Fruit fly (Drosophila melanogaster) whole organism, embryonic: ENCODE data around the gene CG31798.

Experiments
- CG10321 ChIP-seq: fragments of 200-800 bp; sonication (Bioruptor generic); IDR thresholded peaks from 2 replicates; pipeline ENCODE4 v1.3.6; 2022; ENCODE audit warnings: missing biosample characterization, missing genetic modification characterization
- CG10565 ChIP-seq: fragments of 200-800 bp; sonication (Bioruptor generic); optimal IDR thresholded peaks from 3 replicates; lab custom pipeline; 2016; ENCODE audit warnings: missing biosample characterization, mild to moderate bottlenecking, missing genetic modification characterization
- CG10654 ChIP-seq: fragments of 200-800 bp; sonication (Bioruptor generic); optimal IDR thresholded peaks from 2 replicates; lab custom pipeline; 2016; ENCODE audit warnings: missing biosample characterization, missing genetic modification characterization
- CG11085 ChIP-seq: fragments of 200-800 bp; sonication (Bioruptor generic); IDR thresholded peaks from 2 replicates; pipeline ENCODE4 v1.3.6; 2022; ENCODE audit warnings: missing biosample characterization, missing genetic modification characterization
- CG13123 ChIP-seq: fragments of 200-800 bp; sonication (Bioruptor generic); optimal IDR thresholded peaks from 2 replicates; lab custom pipeline; 2016; ENCODE audit warnings: missing biosample characterization, missing genetic modification characterization
- CG13287 ChIP-seq: fragments of 200-800 bp; sonication (Bioruptor generic); IDR thresholded peaks from 2 replicates; pipeline ENCODE4 v1.3.6; 2022; ENCODE audit warnings: missing biosample characterization, missing genetic modification characterization; ENCODE audit not compliant: partially characterized antibody
- CG13894 ChIP-seq: fragments of 200-800 bp; sonication (Bioruptor generic); optimal IDR thresholded peaks from 3 replicates; lab custom pipeline; 2018; ENCODE audit warnings: missing biosample characterization, mild to moderate bottlenecking, missing genetic modification characterization, moderate library complexity
- CG1529 ChIP-seq: fragments of 200-800 bp; sonication (Bioruptor generic); optimal IDR thresholded peaks from 3 replicates; lab custom pipeline; 2018; ENCODE audit warnings: missing biosample characterization, missing genetic modification characterization
- CG15514 ChIP-seq: fragments of 200-800 bp; sonication (Bioruptor generic); optimal IDR thresholded peaks from 3 replicates; lab custom pipeline; 2017; ENCODE audit warnings: missing biosample characterization, missing genetic modification characterization, mild to moderate bottlenecking, moderate library complexity, missing genetic modification reagents
- CG15696 ChIP-seq: fragments of 200-800 bp; sonication (Bioruptor generic); optimal IDR thresholded peaks from 2 replicates; lab custom pipeline; 2019; ENCODE audit warnings: missing biosample characterization, mild to moderate bottlenecking, missing genetic modification characterization, moderate library complexity
- CG16779 ChIP-seq: fragments of 200-800 bp; sonication (Bioruptor generic); IDR thresholded peaks from 2 replicates; pipeline ENCODE4 v1.3.6; 2022; ENCODE audit warnings: missing biosample characterization, missing genetic modification characterization
- CG16813 ChIP-seq: fragments of 200-800 bp; sonication (Bioruptor generic); IDR thresholded peaks from 3 replicates; pipeline ENCODE4 v1.3.6; 2022; ENCODE audit warnings: missing biosample characterization, missing genetic modification characterization; ENCODE audit not compliant: partially characterized antibody
- CG17568 ChIP-seq: fragments of 200-800 bp; sonication (Bioruptor generic); optimal IDR thresholded peaks from 2 replicates; lab custom pipeline; 2018; ENCODE audit warnings: missing biosample characterization, mild to moderate bottlenecking, missing genetic modification characterization, moderate library complexity
- CG2116 ChIP-seq: fragments of 200-800 bp; sonication (Bioruptor generic); optimal IDR thresholded peaks from 3 replicates; lab custom pipeline; 2018; ENCODE audit warnings: missing biosample characterization, mild to moderate bottlenecking, missing genetic modification characterization
- CG2199 ChIP-seq: fragments of 200-800 bp; sonication (Bioruptor generic); IDR thresholded peaks from 3 replicates; pipeline ENCODE4 v1.3.6; 2022; ENCODE audit warnings: missing biosample characterization, missing genetic modification characterization
- CG2678 ChIP-seq: fragments of 200-800 bp; sonication (Bioruptor generic); optimal IDR thresholded peaks from 3 replicates; lab custom pipeline; 2019; ENCODE audit warnings: missing biosample characterization, mild to moderate bottlenecking, missing genetic modification characterization, moderate library complexity
- CG2875 ChIP-seq: fragments of 200-800 bp; sonication (Bioruptor generic); optimal IDR thresholded peaks from 2 replicates; lab custom pipeline; 2017; ENCODE audit warnings: missing biosample characterization, mild to moderate bottlenecking, missing genetic modification characterization, missing genetic modification reagents
- CG3163 ChIP-seq: fragments of 200-800 bp; sonication (Bioruptor generic); optimal IDR thresholded peaks from 3 replicates; lab custom pipeline; 2016; ENCODE audit warnings: missing biosample characterization, missing genetic modification characterization
- CG6654 ChIP-seq: fragments of 200-800 bp; sonication (Bioruptor generic); optimal IDR thresholded peaks from 2 replicates; lab custom pipeline; 2017; ENCODE audit warnings: missing biosample characterization, mild to moderate bottlenecking, missing genetic modification characterization
- CG7839 ChIP-seq: fragments of 200-800 bp; sonication (Bioruptor generic); optimal IDR thresholded peaks from 3 replicates; lab custom pipeline; 2018; ENCODE audit warnings: missing biosample characterization, mild to moderate bottlenecking, missing genetic modification characterization, moderate library complexity
- CG7987 ChIP-seq: fragments of 200-800 bp; sonication (Bioruptor generic); optimal IDR thresholded peaks from 2 replicates; lab custom pipeline; 2018; ENCODE audit warnings: missing biosample characterization, mild to moderate bottlenecking, missing genetic modification characterization, moderate library complexity
- CG8924 ChIP-seq: fragments of 200-800 bp; optimal IDR thresholded peaks from 3 replicates; lab custom pipeline; 2019; ENCODE audit warnings: missing biosample characterization, mild to moderate bottlenecking, missing genetic modification characterization, moderate library complexity
- CrebB ChIP-seq: fragments of 200-800 bp; sonication (Bioruptor generic); optimal IDR thresholded peaks from 3 replicates; lab custom pipeline; 2018; ENCODE audit warnings: missing biosample characterization, mild to moderate bottlenecking, missing genetic modification characterization
- Dll ChIP-seq: fragments of 200-800 bp; sonication (Bioruptor generic); IDR thresholded peaks from 4 replicates; pipeline ENCODE4 v1.3.6; 2022; ENCODE audit warnings: missing biosample characterization, missing genetic modification characterization; ENCODE audit not compliant: partially characterized antibody
- ERR ChIP-seq: fragments of 200-800 bp; sonication (Bioruptor generic); optimal IDR thresholded peaks from 2 replicates; lab custom pipeline; 2016; ENCODE audit warnings: missing biosample characterization, missing genetic modification characterization
- Hr39 ChIP-seq: fragments of >200 bp; optimal IDR thresholded peaks from 2 replicates; lab custom pipeline; 2017
- Mad ChIP-seq: fragments of 200-800 bp; sonication (Bioruptor generic); optimal IDR thresholded peaks from 2 replicates; lab custom pipeline; 2016; ENCODE audit warnings: missing biosample characterization, missing genetic modification characterization
- Neu2 ChIP-seq: fragments of 200-800 bp; sonication (Bioruptor generic); optimal IDR thresholded peaks from 3 replicates; lab custom pipeline; 2016; ENCODE audit warnings: missing biosample characterization, missing genetic modification characterization, borderline replicate concordance
- Ravus ChIP-seq: fragments of 200-800 bp; sonication (Bioruptor generic); IDR thresholded peaks from 2 replicates; pipeline ENCODE4 v1.3.6; 2022; ENCODE audit warnings: missing biosample characterization, missing genetic modification characterization
- ase ChIP-seq: fragments of 200-800 bp; sonication (Bioruptor generic); IDR thresholded peaks from 3 replicates; pipeline ENCODE4 v1.3.6; 2022; ENCODE audit warnings: missing biosample characterization, missing genetic modification characterization
- bab2 ChIP-seq: fragments of 200-800 bp; sonication (Bioruptor generic); optimal IDR thresholded peaks from 2 replicates; lab custom pipeline; 2016; ENCODE audit warnings: missing biosample characterization, missing genetic modification characterization
- bigmax ChIP-seq: fragments of 200-800 bp; sonication (Bioruptor generic); optimal IDR thresholded peaks from 2 replicates; lab custom pipeline; 2018; ENCODE audit warnings: missing biosample characterization, mild to moderate bottlenecking, missing genetic modification characterization
- bsh ChIP-seq, 2 experiments: fragments of 200-800 bp; sonication (Bioruptor generic); optimal IDR thresholded peaks; 2 replicates each; lab custom pipeline; 2017 to 2018; ENCODE audit warnings: mild to moderate bottlenecking in 2 of 2, missing biosample characterization in 2 of 2, missing genetic modification characterization in 2 of 2, moderate library complexity in 1 of 2
- dati ChIP-seq: fragments of 200-800 bp; sonication (Bioruptor generic); IDR thresholded peaks from 2 replicates; pipeline ENCODE4 v1.3.6; 2022; ENCODE audit warnings: missing biosample characterization, missing genetic modification characterization
- dpn ChIP-seq, 2 experiments: fragments of 200-800 bp; sonication (Bioruptor generic); optimal IDR thresholded peaks; 3 replicates each; lab custom pipeline; 2016; ENCODE audit warnings: missing biosample characterization in 2 of 2, missing genetic modification characterization in 2 of 2
- fd96Cb ChIP-seq: fragments of 200-800 bp; sonication (Bioruptor generic); optimal IDR thresholded peaks from 2 replicates; lab custom pipeline; 2018; ENCODE audit warnings: missing biosample characterization, mild to moderate bottlenecking, missing genetic modification characterization, moderate library complexity
- gce ChIP-seq: fragments of 200-800 bp; sonication (Bioruptor generic); IDR thresholded peaks from 3 replicates; pipeline ENCODE4 v1.3.6; 2022; ENCODE audit warnings: missing biosample characterization, missing genetic modification characterization
- gfzf ChIP-seq: fragments of 200-800 bp; sonication (Bioruptor generic); optimal IDR thresholded peaks from 2 replicates; lab custom pipeline; 2016; ENCODE audit warnings: missing biosample characterization, mild to moderate bottlenecking, missing genetic modification characterization, moderate library complexity
- hbn ChIP-seq: fragments of 200-800 bp; sonication (Bioruptor generic); IDR thresholded peaks from 2 replicates; pipeline ENCODE4 v1.3.6; 2022; ENCODE audit warnings: missing biosample characterization, missing genetic modification characterization; ENCODE audit not compliant: partially characterized antibody
- knrl ChIP-seq: fragments of 200-800 bp; sonication (Bioruptor generic); IDR thresholded peaks from 3 replicates; pipeline ENCODE4 v1.3.6; 2022; ENCODE audit warnings: missing biosample characterization, missing genetic modification characterization; ENCODE audit not compliant: partially characterized antibody
- nmo ChIP-seq: fragments of 200-800 bp; sonication (Bioruptor generic); optimal IDR thresholded peaks from 2 replicates; lab custom pipeline; 2018; ENCODE audit warnings: missing biosample characterization, mild to moderate bottlenecking, missing genetic modification characterization, moderate library complexity
- sima ChIP-seq: fragments of 200-800 bp; sonication (Bioruptor generic); optimal IDR thresholded peaks from 2 replicates; lab custom pipeline; 2016; ENCODE audit warnings: missing biosample characterization, missing genetic modification characterization
- sqz ChIP-seq: fragments of 200-800 bp; sonication (Bioruptor generic); optimal IDR thresholded peaks from 3 replicates; lab custom pipeline; 2018; ENCODE audit warnings: missing biosample characterization, mild to moderate bottlenecking, missing genetic modification characterization
- sr ChIP-seq: fragments of 200-800 bp; sonication (Bioruptor generic); IDR thresholded peaks from 3 replicates; pipeline ENCODE4 v1.3.6; 2022; ENCODE audit warnings: missing biosample characterization, missing genetic modification characterization
- stwl ChIP-seq: fragments of 200-800 bp; sonication (Bioruptor generic); optimal IDR thresholded peaks from 3 replicates; lab custom pipeline; 2018; ENCODE audit warnings: missing biosample characterization, mild to moderate bottlenecking, missing genetic modification characterization, moderate library complexity
- tin ChIP-seq: fragments of 200-800 bp; sonication (Bioruptor generic); optimal IDR thresholded peaks from 3 replicates; lab custom pipeline; 2016; ENCODE audit warnings: missing biosample characterization, missing genetic modification characterization
- tna ChIP-seq: fragments of 200-800 bp; sonication (Bioruptor generic); IDR thresholded peaks from 2 replicates; pipeline ENCODE4 v1.3.6; 2022; ENCODE audit warnings: missing biosample characterization, missing genetic modification characterization; ENCODE audit not compliant: partially characterized antibody
- trh ChIP-seq: fragments of 200-800 bp; sonication (Bioruptor generic); optimal IDR thresholded peaks from 2 replicates; lab custom pipeline; 2016; ENCODE audit warnings: missing biosample characterization, missing genetic modification characterization
- unc-4 ChIP-seq: fragments of 200-800 bp; sonication (Bioruptor generic); IDR thresholded peaks from 2 replicates; pipeline ENCODE4 v1.3.6; 2022; ENCODE audit warnings: missing biosample characterization, missing genetic modification characterization; ENCODE audit not compliant: partially characterized antibody
- z ChIP-seq: fragments of 200-800 bp; sonication (Bioruptor generic); IDR thresholded peaks from 3 replicates; pipeline ENCODE4 v1.3.6; 2022; ENCODE audit warnings: missing biosample characterization, missing genetic modification characterization
- zfh1 ChIP-seq: fragments of 200-800 bp; sonication (Bioruptor generic); IDR thresholded peaks from 3 replicates; pipeline ENCODE4 v1.3.6; 2022; ENCODE audit warnings: missing biosample characterization, missing genetic modification characterization

Gene CG31798

dm6 chr2L:19364622-19365021, 29.3 kb upstream of the CG31798 start (continued):
- TF ChIP-seq CG2875 (GFP tag; lab: Kevin White, UChicago) (no peak), Mad (GFP tag; lab: Kevin White, UChicago) (no peak), bsh (GFP tag; optimal IDR thresholded peaks at IDR 0.05; lab: Kevin White, UChicago) (peak in 1 of 2 experiments; percentile 22), CG6654 (GFP tag; lab: Kevin White, UChicago) (no peak), tna (GFP tag; lab: Robert Waterston, UW) (no peak), CG2678 (tag; lab: Kevin White, UChicago) (peak; percentile 47), CG10321 (GFP tag; lab: Robert Waterston, UW) (no peak), CG3163 (no peak), nmo (peak; percentile 2), hbn (no peak), tin (GFP tag; lab: Kevin White, UChicago) (peak; percentile 7), zfh1 (GFP tag; lab: Robert Waterston, UW) (no peak), CG1529 (no peak), CG2116 (GFP tag; lab: Kevin White, UChicago) (no peak), CG8924 (tag; lab: Kevin White, UChicago) (peak; percentile 2), CG15514 (GFP tag; lab: Kevin White, UChicago) (no peak), CG13287 (GFP tag; lab: Robert Waterston, UW) (no peak), CrebB (tag; lab: Kevin White, UChicago) (no peak), CG10565 (GFP tag; lab: Kevin White, UChicago) (no peak), bab2 (GFP tag; lab: Kevin White, UChicago) (no peak), ERR (GFP tag; lab: Kevin White, UChicago) (no peak), CG11085 (GFP tag; lab: Robert Waterston, UW) (no peak), CG16779 (no peak), knrl (no peak), sr (GFP tag; lab: Robert Waterston, UW) (no peak), CG10654 (GFP tag; lab: Kevin White, UChicago) (no peak), CG13894 (tag; lab: Kevin White, UChicago) (no peak), gfzf (GFP tag; lab: Kevin White, UChicago) (no peak), Ravus (no peak), trh (no peak), CG2199 (GFP tag; lab: Robert Waterston, UW) (no peak), sqz (GFP tag; lab: Kevin White, UChicago) (no peak), dati (GFP tag; lab: Robert Waterston, UW) (no peak), fd96Cb (tag; lab: Kevin White, UChicago) (peak; percentile 10), CG13123 (GFP tag; lab: Kevin White, UChicago) (no peak), CG7987 (GFP tag; lab: Kevin White, UChicago) (no peak), Neu2 (no peak), CG7839 (tag; lab: Kevin White, UChicago) (peak; percentile 36), CG17568 (GFP tag; lab: Kevin White, UChicago) (no peak), CG15696 (peak; percentile 45), z (GFP tag; lab: Robert Waterston, UW) (no peak), Dll (GFP tag; lab: Robert Waterston, UW) (no peak), sima (GFP tag; lab: Kevin White, UChicago) (no peak), ase (GFP tag; lab: Robert Waterston, UW) (no peak), unc-4 (GFP tag; lab: Robert Waterston, UW) (no peak), Hr39 (lab: Kevin White, UChicago) (no peak), gce (GFP tag; lab: Robert Waterston, UW) (no peak), dpn (GFP tag; optimal IDR thresholded peaks at IDR 0.05; lab: Kevin White, UChicago) (no peak), stwl (tag; lab: Kevin White, UChicago) (no peak), bigmax (no peak), CG16813 (GFP tag; lab: Robert Waterston, UW) (no peak)
